Worm (Caenorhabditis elegans) whole organism, L1 larva: ENCODE measurements around the gene lin-22.

Experiments
- Y116A8C.19 ChIP-seq: sonication (generic microtip); optimal IDR thresholded peaks from 2 replicates; lab custom pipeline; 2016; ENCODE audit warnings: missing compliant biosample characterization, missing genetic modification characterization, borderline replicate concordance
- blmp-1 ChIP-seq: fragments of 150-350 bp; optimal IDR thresholded peaks from 2 replicates; lab custom pipeline; 2014; ENCODE audit warnings: missing biosample characterization, missing genetic modification characterization
- efl-1 ChIP-seq, 4 experiments: fragments of 150-350 bp; optimal IDR thresholded peaks in 3 of 4; peaks in 1 of 4; 1 replicate in 1 of 4; 2 replicates in 3 of 4; lab custom pipeline; 2014; ENCODE audit warnings: missing biosample characterization in 2 of 4, missing genetic modification characterization in 2 of 4, missing genetic modification reagents in 2 of 4
- lin-15B ChIP-seq: fragments of 150-350 bp; sonication (generic microtip); optimal IDR thresholded peaks from 3 replicates; lab custom pipeline; 2014; ENCODE audit warnings: missing biosample characterization, missing genetic modification characterization
- mep-1 ChIP-seq: fragments of 150-350 bp; optimal IDR thresholded peaks from 2 replicates; lab custom pipeline; 2014; ENCODE audit warnings: missing biosample characterization, missing genetic modification characterization
- nhr-76 ChIP-seq: sonication (generic microtip); optimal IDR thresholded peaks from 2 replicates; lab custom pipeline; 2017; ENCODE audit warnings: missing biosample characterization, missing genetic modification characterization
- nhr-84 ChIP-seq: sonication (generic microtip); optimal IDR thresholded peaks from 2 replicates; lab custom pipeline; 2017; ENCODE audit warnings: missing biosample characterization, missing genetic modification characterization
- pqm-1 ChIP-seq: sonication (generic microtip); optimal IDR thresholded peaks from 3 replicates; lab custom pipeline; 2017; ENCODE audit warnings: missing biosample characterization, missing genetic modification characterization
- snu-23 ChIP-seq: sonication (generic microtip); optimal IDR thresholded peaks from 2 replicates; lab custom pipeline; 2016; ENCODE audit warnings: missing genetic modification characterization, missing compliant biosample characterization
- sup-37 ChIP-seq: fragments of 200-800 bp; sonication (Bioruptor generic); optimal IDR thresholded peaks from 2 replicates; lab custom pipeline; 2018; ENCODE audit warnings: mild to moderate bottlenecking, missing genetic modification characterization, missing compliant biosample characterization

DNA sequence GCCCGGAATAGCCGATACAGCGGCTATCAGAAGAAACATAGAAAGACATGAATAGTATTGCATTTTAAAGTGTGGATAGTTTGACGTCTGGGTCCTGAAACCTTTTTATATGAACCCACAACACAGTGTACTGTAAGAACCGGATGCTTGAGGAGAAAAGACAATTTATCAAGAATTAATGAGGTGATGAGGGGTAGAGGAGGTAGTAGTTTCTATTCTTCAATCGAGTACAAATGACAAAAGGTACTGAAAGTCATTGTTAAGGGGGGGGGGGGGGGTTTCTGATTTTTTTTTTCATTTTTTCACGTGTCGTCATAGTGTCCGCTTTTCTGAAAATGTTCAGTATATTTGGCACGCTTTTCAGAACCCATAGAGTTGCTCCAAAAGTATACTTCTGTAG, 47.3 kb downstream of the lin-22 start, which contains the start of gene Y67D8C.7:
- TF ChIP-seq blmp-1: no peak
- no peak for TF ChIP-seq Y116A8C.19 (tag; lab: Kevin White, UChicago)
- TF ChIP-seq pqm-1: no peak
- TF ChIP-seq lin-15B: no peak
- no peak for TF ChIP-seq nhr-84 (tag; lab: Kevin White, UChicago)
- TF ChIP-seq nhr-76 (tag; lab: Kevin White, UChicago): no peak
- no peak for TF ChIP-seq snu-23 (GFP tag; lab: Kevin White, UChicago)
- TF ChIP-seq sup-37 (GFP tag; lab: Kevin White, UChicago): no peak
- no peak for TF ChIP-seq efl-1 (optimal IDR thresholded peaks at IDR 0.05; lab: Kevin White, UChicago)
- TF ChIP-seq efl-1 (GFP tag; optimal IDR thresholded peaks at IDR 0.05 in 1 of 2; lab: Kevin White, UChicago): no peak
- no peak for TF ChIP-seq mep-1
